Fruit fly (Drosophila melanogaster): ENCODE measurements around the gene CG5114.
A peak's percentile ranks its signal among the peaks of the same experiment; 100 is the strongest.

Gene CG5114

dm6 chr3L:14979332-14979731 is 3.3 kb upstream of the CG5114 start, which contains the start of gene CG3349:
TSS of gene CG3349 (plus strand) at chr3L:14979620.
- TF ChIP-seq CG32767 (GFP tag; IDR thresholded peaks at IDR 0.05) (no peak), wek (GFP tag; optimal IDR thresholded peaks at IDR 0.05) (no peak), CG1024 (GFP tag; IDR thresholded peaks at IDR 0.05) (no peak), Atf6 (GFP tag; IDR thresholded peaks at IDR 0.05) (no peak), tll (GFP tag; optimal IDR thresholded peaks at IDR 0.05) (peak in 1 of 2 experiments; percentile 23), kni (GFP tag; optimal IDR thresholded peaks at IDR 0.05) (peak; percentile 60), CG11696 (GFP tag; IDR thresholded peaks at IDR 0.05) (no peak), chm (GFP tag; IDR thresholded peaks at IDR 0.05) (0 out of 2 replicates have a peak, but pooled peaks have one; percentile 25), gsb (GFP tag; IDR thresholded peaks at IDR 0.05) (no peak), CG15479 (GFP tag; optimal IDR thresholded peaks at IDR 0.05) (peak; percentile 27), CG11085 (GFP tag; IDR thresholded peaks at IDR 0.05) (no peak), CG6791 (GFP tag; IDR thresholded peaks at IDR 0.05; ENCODE audit: partially characterized antibody) (0 out of 3 replicates have a peak, but pooled peaks have one; percentile 14), tna (GFP tag; IDR thresholded peaks at IDR 0.05; ENCODE audit: partially characterized antibody) (peak; percentile 47; the same call in 1 of the 2 replicates), Bdp1 (GFP tag; optimal IDR thresholded peaks at IDR 0.05) (no peak), Hr51 (GFP tag; optimal IDR thresholded peaks at IDR 0.05) (no peak), CG2199 (GFP tag; IDR thresholded peaks at IDR 0.05) (peak; percentile 63; the same call in 1 of the 3 replicates), pros (GFP tag; optimal IDR thresholded peaks at IDR 0.05) (peak; percentile 10), vfl (GFP tag; optimal IDR thresholded peaks at IDR 0.05) (no peak)

dm6 chr3L:14980038-14980437 is 2.6 kb upstream of the CG5114 start:
- TF ChIP-seq CG11560 (tag; IDR thresholded peaks at IDR 0.05) (no peak), D (optimal IDR thresholded peaks at IDR 0.05) (peak; percentile 64), D (GFP tag; optimal IDR thresholded peaks at IDR 0.05) (no peak), chm (GFP tag; IDR thresholded peaks at IDR 0.05) (0 out of 2 replicates have a peak, but pooled peaks have one; percentile 47)

dm6 chr3L:14984521-14985150 is 2.0 kb downstream of the CG5114 start, which contains the start of gene mnd:
TSS of gene mnd (plus strand) at chr3L:14985100.
- TF ChIP-seq Deaf1 (tag; optimal IDR thresholded peaks at IDR 0.05) = no peak
- no peak for TF ChIP-seq Rx (GFP tag; IDR thresholded peaks at IDR 0.05)
- no peak for TF ChIP-seq Elba2 (GFP tag; optimal IDR thresholded peaks at IDR 0.05)
- TF ChIP-seq CG11696 (GFP tag; IDR thresholded peaks at IDR 0.05) = peak; percentile 46; the same call in 1 of the 2 replicates
- peak; percentile 16 for TF ChIP-seq cg (GFP tag; optimal IDR thresholded peaks at IDR 0.05)
- TF ChIP-seq seq (GFP tag; IDR thresholded peaks at IDR 0.05) = no peak
- no peak for TF ChIP-seq Six4 (GFP tag; optimal IDR thresholded peaks at IDR 0.05)
- no peak for TF ChIP-seq disco-r (GFP tag; optimal IDR thresholded peaks at IDR 0.05)
- no peak for TF ChIP-seq jumu (GFP tag; optimal IDR thresholded peaks at IDR 0.05)
- no peak for TF ChIP-seq eve (GFP tag; optimal IDR thresholded peaks at IDR 0.05)
- no peak for TF ChIP-seq CG7963 (GFP tag; IDR thresholded peaks at IDR 0.05; ENCODE audit: partially characterized antibody)
- no peak for TF ChIP-seq zen2 (GFP tag; IDR thresholded peaks at IDR 0.05; ENCODE audit: partially characterized antibody)
- no peak for TF ChIP-seq D (optimal IDR thresholded peaks at IDR 0.05)
- TF ChIP-seq D (GFP tag; optimal IDR thresholded peaks at IDR 0.05) = no peak
- no peak for TF ChIP-seq CG5953 (GFP tag; IDR thresholded peaks at IDR 0.05)
- peak in 1 of 2 experiments; percentile 24 for TF ChIP-seq Trl (optimal IDR thresholded peaks at IDR 0.05)
- TF ChIP-seq Trl (GFP tag; optimal IDR thresholded peaks at IDR 0.05) = no peak
- no peak for TF ChIP-seq yki (optimal IDR thresholded peaks at IDR 0.05)
- TF ChIP-seq lola (GFP tag; optimal IDR thresholded peaks at IDR 0.05) = peak in 1 of 3 experiments; percentile 3
- TF ChIP-seq Sin3A (optimal IDR thresholded peaks at IDR 0.05) = no peak
- TF ChIP-seq Atf-2 (GFP tag; optimal IDR thresholded peaks at IDR 0.05) = no peak
- no peak for TF ChIP-seq twi (tag; optimal IDR thresholded peaks at IDR 0.05)
- peak; percentile 13 for TF ChIP-seq CG2712 (tag; optimal IDR thresholded peaks at IDR 0.05)
- no peak for TF ChIP-seq CG30431 (GFP tag; optimal IDR thresholded peaks at IDR 0.05)
- TF ChIP-seq Sox102F (GFP tag; optimal IDR thresholded peaks at IDR 0.05) = no peak
- peak; percentile 14 for TF ChIP-seq CG10979 (tag; optimal IDR thresholded peaks at IDR 0.05)
- TF ChIP-seq CG11504 (tag; optimal IDR thresholded peaks at IDR 0.05) = no peak
- peak; percentile 56 for TF ChIP-seq sens (GFP tag)
- peak; percentile 25 for TF ChIP-seq CG18262 (tag; optimal IDR thresholded peaks at IDR 0.05)
- no peak for TF ChIP-seq vvl (GFP tag; IDR thresholded peaks at IDR 0.05)

Data from whole organism, embryonic.